Fruit fly (Drosophila melanogaster) whole organism, prepupa: ENCODE data around the gene Nup98-96.

Experiments used
- CG10631 ChIP-seq: fragments of 200-800 bp; sonication (Bioruptor generic); optimal IDR thresholded peaks from 2 replicates; lab custom pipeline; 2016; ENCODE audit warnings: missing biosample characterization, missing genetic modification characterization
- CG10669 ChIP-seq: fragments of 200-800 bp; sonication (Bioruptor generic); optimal IDR thresholded peaks from 3 replicates; lab custom pipeline; 2018; ENCODE audit warnings: missing biosample characterization, mild to moderate bottlenecking, missing genetic modification characterization, moderate library complexity
- CG11294 ChIP-seq: fragments of 200-800 bp; sonication (Bioruptor generic); IDR thresholded peaks from 2 replicates; pipeline ENCODE4 v1.3.6; 2022; ENCODE audit warnings: missing biosample characterization, missing genetic modification characterization
- CG11762 ChIP-seq: fragments of 200-800 bp; sonication (Bioruptor generic); optimal IDR thresholded peaks from 3 replicates; lab custom pipeline; 2016; ENCODE audit warnings: missing biosample characterization, missing genetic modification characterization; ENCODE audit not compliant: insufficient read depth
- CG11902 ChIP-seq: fragments of 200-800 bp; sonication (Bioruptor generic); optimal IDR thresholded peaks from 3 replicates; lab custom pipeline; 2016; ENCODE audit warnings: missing biosample characterization, missing genetic modification characterization
- CG15336 ChIP-seq: fragments of 200-800 bp; sonication (Bioruptor generic); IDR thresholded peaks from 2 replicates; pipeline ENCODE4 v1.3.6; 2022; ENCODE audit warnings: missing biosample characterization, missing genetic modification characterization
- CG1621 ChIP-seq: fragments of 200-800 bp; sonication (Bioruptor generic); optimal IDR thresholded peaks from 3 replicates; lab custom pipeline; 2018; ENCODE audit warnings: missing biosample characterization, mild to moderate bottlenecking, missing genetic modification characterization
- CG16779 ChIP-seq: fragments of 200-800 bp; sonication (Bioruptor generic); optimal IDR thresholded peaks from 3 replicates; lab custom pipeline; 2017; ENCODE audit warnings: missing biosample characterization, mild to moderate bottlenecking, missing genetic modification characterization
- CG3032 ChIP-seq: fragments of 200-800 bp; optimal IDR thresholded peaks from 2 replicates; lab custom pipeline; 2019; ENCODE audit warnings: missing biosample characterization, mild to moderate bottlenecking, missing genetic modification characterization, moderate library complexity
- CG32006 ChIP-seq: fragments of 200-800 bp; sonication (Bioruptor generic); optimal IDR thresholded peaks from 3 replicates; lab custom pipeline; 2017; ENCODE audit warnings: missing biosample characterization, mild to moderate bottlenecking, missing genetic modification characterization
- CG34406 ChIP-seq: fragments of 200-800 bp; sonication (Bioruptor generic); optimal IDR thresholded peaks from 3 replicates; lab custom pipeline; 2016; ENCODE audit warnings: missing biosample characterization, missing genetic modification characterization
- CG3919 ChIP-seq: fragments of 200-800 bp; sonication (Bioruptor generic); optimal IDR thresholded peaks from 3 replicates; lab custom pipeline; 2016; ENCODE audit warnings: missing biosample characterization, missing genetic modification characterization
- CG4318 ChIP-seq: fragments of 200-800 bp; sonication (Bioruptor generic); optimal IDR thresholded peaks from 3 replicates; lab custom pipeline; 2017; ENCODE audit warnings: missing biosample characterization, mild to moderate bottlenecking, missing genetic modification characterization
- CG6163 ChIP-seq: fragments of 200-800 bp; sonication (Bioruptor generic); IDR thresholded peaks from 3 replicates; pipeline ENCODE4 v1.3.6; 2022; ENCODE audit warnings: missing biosample characterization, missing genetic modification characterization
- CG6276 ChIP-seq: fragments of 200-800 bp; sonication (Bioruptor generic); optimal IDR thresholded peaks from 2 replicates; lab custom pipeline; 2017; ENCODE audit warnings: missing biosample characterization, mild to moderate bottlenecking, missing genetic modification characterization
- CG6792 ChIP-seq: fragments of 200-800 bp; sonication (Bioruptor generic); optimal IDR thresholded peaks from 3 replicates; lab custom pipeline; 2016; ENCODE audit warnings: missing biosample characterization, missing genetic modification characterization
- CG6808 ChIP-seq: fragments of 200-800 bp; sonication (Bioruptor generic); optimal IDR thresholded peaks from 3 replicates; lab custom pipeline; 2017; ENCODE audit warnings: missing biosample characterization, missing genetic modification characterization, mild to moderate bottlenecking, moderate library complexity, missing genetic modification reagents
- CG6854 ChIP-seq: fragments of 200-800 bp; sonication (Bioruptor generic); optimal IDR thresholded peaks from 2 replicates; lab custom pipeline; 2017; ENCODE audit warnings: missing biosample characterization, mild to moderate bottlenecking, missing genetic modification characterization
- CG7368 ChIP-seq: fragments of 200-800 bp; sonication (Bioruptor generic); optimal IDR thresholded peaks from 3 replicates; lab custom pipeline; 2016; ENCODE audit warnings: missing biosample characterization, missing genetic modification characterization
- CG8119 ChIP-seq: fragments of 200-800 bp; sonication (Bioruptor generic); IDR thresholded peaks from 3 replicates; pipeline ENCODE4 v1.3.6; 2022; ENCODE audit warnings: missing biosample characterization, missing genetic modification characterization
- CG8319 ChIP-seq: fragments of 200-800 bp; sonication (Bioruptor generic); optimal IDR thresholded peaks from 3 replicates; lab custom pipeline; 2016; ENCODE audit warnings: missing biosample characterization, missing genetic modification characterization
- CG8632 ChIP-seq: fragments of 200-800 bp; sonication (Bioruptor generic); optimal IDR thresholded peaks from 3 replicates; lab custom pipeline; 2016; ENCODE audit warnings: missing biosample characterization, missing genetic modification characterization
- Eip75B ChIP-seq: fragments of 200-800 bp; sonication (Bioruptor generic); optimal IDR thresholded peaks from 3 replicates; lab custom pipeline; 2016; ENCODE audit warnings: missing biosample characterization, missing genetic modification characterization
- Eip78C ChIP-seq: fragments of 200-800 bp; sonication (Bioruptor generic); peaks from one replicate; lab custom pipeline; 2016; ENCODE audit warnings: missing biosample characterization, missing genetic modification characterization
- Hr38 ChIP-seq: sonication (Bioruptor generic); optimal IDR thresholded peaks from 2 replicates; lab custom pipeline; 2016; ENCODE audit warnings: missing biosample characterization, missing genetic modification characterization
- Hr39 ChIP-seq: fragments of 200-800 bp; sonication (Bioruptor generic); optimal IDR thresholded peaks from 2 replicates; lab custom pipeline; 2016; ENCODE audit warnings: missing biosample characterization, missing genetic modification characterization
- Hr4 ChIP-seq: fragments of 200-800 bp; sonication (Bioruptor generic); optimal IDR thresholded peaks from 3 replicates; lab custom pipeline; 2016; ENCODE audit warnings: missing biosample characterization, missing genetic modification characterization
- Lpt ChIP-seq: fragments of 200-800 bp; sonication (Bioruptor generic); optimal IDR thresholded peaks from 3 replicates; lab custom pipeline; 2016; ENCODE audit warnings: missing biosample characterization, missing genetic modification characterization
- OdsH ChIP-seq: fragments of 200-800 bp; sonication (Bioruptor generic); optimal IDR thresholded peaks from 3 replicates; lab custom pipeline; 2016; ENCODE audit warnings: missing biosample characterization, missing genetic modification characterization
- Smox ChIP-seq: fragments of 200-800 bp; sonication (Bioruptor generic); optimal IDR thresholded peaks from 3 replicates; lab custom pipeline; 2016; ENCODE audit warnings: missing biosample characterization, missing genetic modification characterization
- Sox102F ChIP-seq: fragments of 200-800 bp; sonication (Bioruptor generic); optimal IDR thresholded peaks from 2 replicates; lab custom pipeline; 2016; ENCODE audit warnings: missing biosample characterization, mild to moderate bottlenecking, missing genetic modification characterization
- Sox15 ChIP-seq: fragments of 200-800 bp; sonication (Bioruptor generic); optimal IDR thresholded peaks from 3 replicates; lab custom pipeline; 2016; ENCODE audit warnings: missing biosample characterization, missing genetic modification characterization
- achi ChIP-seq: fragments of 200-800 bp; sonication (Bioruptor generic); optimal IDR thresholded peaks from 3 replicates; lab custom pipeline; 2016; ENCODE audit warnings: missing biosample characterization, missing genetic modification characterization
- cyc ChIP-seq: fragments of 200-800 bp; sonication (Bioruptor generic); optimal IDR thresholded peaks from 3 replicates; lab custom pipeline; 2016; ENCODE audit warnings: missing biosample characterization, missing genetic modification characterization
- dsx ChIP-seq: fragments of 200-800 bp; optimal IDR thresholded peaks from 3 replicates; lab custom pipeline; 2019; ENCODE audit warnings: missing biosample characterization, mild to moderate bottlenecking, missing genetic modification characterization, moderate library complexity; ENCODE audit not compliant: poor library complexity, severe bottlenecking
- esn ChIP-seq: fragments of 200-800 bp; sonication (Bioruptor generic); optimal IDR thresholded peaks from 2 replicates; lab custom pipeline; 2016; ENCODE audit warnings: missing biosample characterization, mild to moderate bottlenecking, missing genetic modification characterization, moderate library complexity
- fd85E ChIP-seq: fragments of 200-800 bp; sonication (Bioruptor generic); optimal IDR thresholded peaks from 3 replicates; lab custom pipeline; 2016; ENCODE audit warnings: missing biosample characterization, missing genetic modification characterization
- fkh ChIP-seq: fragments of 200-800 bp; sonication (Bioruptor generic); optimal IDR thresholded peaks from 3 replicates; lab custom pipeline; 2017; ENCODE audit warnings: missing biosample characterization, mild to moderate bottlenecking, missing genetic modification characterization, moderate library complexity
- lz ChIP-seq: fragments of 200-800 bp; sonication (Bioruptor generic); optimal IDR thresholded peaks from 3 replicates; lab custom pipeline; 2016; ENCODE audit warnings: missing biosample characterization, missing genetic modification characterization
- net ChIP-seq: fragments of 200-800 bp; sonication (Bioruptor generic); optimal IDR thresholded peaks from 3 replicates; lab custom pipeline; 2016; ENCODE audit warnings: missing biosample characterization, missing genetic modification characterization
- pdm3 ChIP-seq: fragments of 200-800 bp; sonication (Bioruptor generic); optimal IDR thresholded peaks from 3 replicates; lab custom pipeline; 2016; ENCODE audit warnings: missing biosample characterization, missing genetic modification characterization
- salr ChIP-seq, 2 experiments: fragments of 200-800 bp; sonication (Bioruptor generic); optimal IDR thresholded peaks; 3 replicates each; lab custom pipeline; 2016 to 2018; ENCODE audit warnings: missing biosample characterization in 2 of 2, missing genetic modification characterization in 2 of 2, mild to moderate bottlenecking in 1 of 2
- spab ChIP-seq: fragments of 200-800 bp; sonication (Bioruptor generic); optimal IDR thresholded peaks from 2 replicates; lab custom pipeline; 2017; ENCODE audit warnings: missing biosample characterization, mild to moderate bottlenecking, missing genetic modification characterization, missing genetic modification reagents
- topi ChIP-seq: fragments of 200-800 bp; sonication (Bioruptor generic); optimal IDR thresholded peaks from 3 replicates; lab custom pipeline; 2016; ENCODE audit warnings: missing biosample characterization, missing genetic modification characterization
- vri ChIP-seq: fragments of 200-800 bp; sonication (Bioruptor generic); optimal IDR thresholded peaks from 3 replicates; lab custom pipeline; 2016; ENCODE audit warnings: missing biosample characterization, mild to moderate bottlenecking, missing genetic modification characterization

Nup98-96 gene

dm6 chr3R:23783961-23784360, 2.5 kb upstream of the Nup98-96 start (continued):
- TF ChIP-seq salr (GFP tag; optimal IDR thresholded peaks at IDR 0.05; lab: Kevin White, UChicago): peak; percentile 67 to 84
- peak; percentile 84 for TF ChIP-seq CG34406 (GFP tag; lab: Kevin White, UChicago)
- TF ChIP-seq CG6854 (GFP tag; lab: Kevin White, UChicago): no peak
- TF ChIP-seq CG8119: peak; percentile 90
- TF ChIP-seq Eip78C (GFP tag; lab: Kevin White, UChicago): peak; percentile 97
- peak; percentile 84 for TF ChIP-seq CG6276 (GFP tag; lab: Kevin White, UChicago)
- peak; percentile 75 for TF ChIP-seq Smox (GFP tag; lab: Kevin White, UChicago)
- peak; percentile 83 for TF ChIP-seq Lpt (GFP tag; lab: Kevin White, UChicago)
- peak; percentile 66 for TF ChIP-seq CG11902
- TF ChIP-seq CG1621: peak; percentile 85
- TF ChIP-seq Eip75B: peak; percentile 90
- peak; percentile 78 for TF ChIP-seq Hr39 (GFP tag; lab: Kevin White, UChicago)
- TF ChIP-seq CG8632: peak; percentile 86
- TF ChIP-seq Hr4 (GFP tag; lab: Kevin White, UChicago): peak; percentile 90
- TF ChIP-seq CG10669 (GFP tag; lab: Kevin White, UChicago): peak; percentile 86
- TF ChIP-seq net: peak; percentile 84
- TF ChIP-seq CG6808 (GFP tag; lab: Kevin White, UChicago): peak; percentile 87
- peak; percentile 78 for TF ChIP-seq CG7368 (GFP tag; lab: Kevin White, UChicago)
- peak; percentile 80 for TF ChIP-seq CG11762
- peak; percentile 78 for TF ChIP-seq Sox102F (GFP tag; lab: Kevin White, UChicago)
- peak; percentile 11 for TF ChIP-seq vri (GFP tag; lab: Kevin White, UChicago)
- peak; percentile 86 for TF ChIP-seq CG4318
- TF ChIP-seq CG11294 (GFP tag; lab: Robert Waterston, UW): peak; percentile 65
- TF ChIP-seq CG16779 (tag; lab: Kevin White, UChicago): peak; percentile 71
- no peak for TF ChIP-seq fkh (GFP tag; lab: Kevin White, UChicago)
- TF ChIP-seq OdsH: peak; percentile 90
- TF ChIP-seq CG15336 (GFP tag; lab: Robert Waterston, UW): peak; percentile 89
- TF ChIP-seq Sox15 (GFP tag; lab: Kevin White, UChicago): peak; percentile 73
- peak; percentile 83 for TF ChIP-seq dsx (GFP tag; lab: Kevin White, UChicago)
- TF ChIP-seq spab (GFP tag; lab: Kevin White, UChicago): peak; percentile 85
- TF ChIP-seq CG3032 (tag; lab: Kevin White, UChicago): peak; percentile 89
- peak; percentile 37 for TF ChIP-seq fd85E (GFP tag; lab: Kevin White, UChicago)
- TF ChIP-seq CG6792 (GFP tag; lab: Kevin White, UChicago): peak; percentile 77
- TF ChIP-seq Hr38 (GFP tag; lab: Kevin White, UChicago): no peak
- TF ChIP-seq, all 60 proteins: peak for 56

- TF ChIP-seq Sox102F (GFP tag; lab: Kevin White, UChicago) (no peak), vri (GFP tag; lab: Kevin White, UChicago) (peak; percentile 58), net (no peak), CG6163 (GFP tag; lab: Robert Waterston, UW) (no peak), CG6854 (GFP tag; lab: Kevin White, UChicago) (no peak), topi (GFP tag; lab: Kevin White, UChicago) (no peak)
These were observed 2.0 kb upstream of the Nup98-96 start for dm6 chr3R:23783403-23783757.

dm6 chr3R:23782456-23783402, 1.3 kb upstream of the Nup98-96 start:
- TF ChIP-seq Smox (GFP tag; lab: Kevin White, UChicago) (peak; percentile 90), CG6854 (GFP tag; lab: Kevin White, UChicago) (peak; percentile 37), cyc (GFP tag; lab: Kevin White, UChicago) (peak; percentile 89), CG3919 (GFP tag; lab: Kevin White, UChicago) (peak; percentile 93), CG11762 (peak; percentile 82), CG6276 (GFP tag; lab: Kevin White, UChicago) (peak; percentile 89), esn (peak; percentile 93), Lpt (GFP tag; lab: Kevin White, UChicago) (peak; percentile 89), pdm3 (GFP tag; lab: Kevin White, UChicago) (peak; percentile 92), CG16779 (tag; lab: Kevin White, UChicago) (peak; percentile 65), topi (GFP tag; lab: Kevin White, UChicago) (peak; percentile 91), CG10631 (peak; percentile 93), CG32006 (GFP tag; lab: Kevin White, UChicago) (peak; percentile 96), net (peak; percentile 91), lz (GFP tag; lab: Kevin White, UChicago) (peak; percentile 85), achi (GFP tag; lab: Kevin White, UChicago) (peak; percentile 90), OdsH (peak; percentile 92), salr (GFP tag; optimal IDR thresholded peaks at IDR 0.05; lab: Kevin White, UChicago) (peak; percentile 66 to 83), CG4318 (peak; percentile 91), CG8319 (GFP tag; lab: Kevin White, UChicago) (peak; percentile 73)
